Worm (Caenorhabditis elegans) whole organism, L4 larva: ENCODE measurements around the gene R13D11.10.

Experiments used
- F37D6.2 ChIP-seq: sonication (generic microtip); optimal IDR thresholded peaks from 2 replicates; lab custom pipeline; 2016; ENCODE audit warnings: mild to moderate bottlenecking, missing genetic modification characterization, missing compliant biosample characterization
- R02D3.7 ChIP-seq: fragments of 150-350 bp; sonication (generic microtip); optimal IDR thresholded peaks from 3 replicates; lab custom pipeline; 2014; ENCODE audit warnings: missing biosample characterization, missing genetic modification characterization
- T20F7.1 ChIP-seq: fragments of 200-800 bp; sonication (Bioruptor generic); optimal IDR thresholded peaks from 2 replicates; lab custom pipeline; 2018; ENCODE audit warnings: mild to moderate bottlenecking, missing genetic modification characterization, missing compliant biosample characterization
- T26A8.4 ChIP-seq: fragments of 200-800 bp; sonication (Bioruptor generic); IDR thresholded peaks from 2 replicates; pipeline ENCODE4 v1.3.6; 2022; ENCODE audit warnings: missing genetic modification characterization, missing compliant biosample characterization
- Y105C5A.15 ChIP-seq: fragments of 200-800 bp; sonication (Bioruptor generic); IDR thresholded peaks from 2 replicates; pipeline ENCODE4 v1.3.6; 2022; ENCODE audit warnings: missing genetic modification characterization, missing compliant biosample characterization
- Y48G9A.11 ChIP-seq: fragments of 200-800 bp; sonication (Bioruptor generic); IDR thresholded peaks from 2 replicates; pipeline ENCODE4 v1.3.6; 2022; ENCODE audit warnings: missing genetic modification reagents, missing genetic modification characterization, missing compliant biosample characterization
- ZK337.2 ChIP-seq: fragments of 200-800 bp; sonication (Bioruptor generic); IDR thresholded peaks from 2 replicates; pipeline ENCODE4 v1.3.6; 2022; ENCODE audit warnings: missing genetic modification reagents, missing genetic modification characterization, missing compliant biosample characterization
- ZK546.5 ChIP-seq, 2 experiments: sonication (generic microtip); optimal IDR thresholded peaks; 2 replicates each; lab custom pipeline; 2017; ENCODE audit warnings: missing biosample characterization in 2 of 2, missing genetic modification characterization in 2 of 2
- aha-1 ChIP-seq: fragments of 150-350 bp; peaks from one replicate; lab custom pipeline; 2014; ENCODE audit warnings: missing biosample characterization, missing genetic modification characterization
- aly-2 ChIP-seq: sonication (generic microtip); optimal IDR thresholded peaks from 2 replicates; lab custom pipeline; 2018; ENCODE audit warnings: missing biosample characterization, missing genetic modification characterization
- ama-1 ChIP-seq: fragments of 150-350 bp; optimal IDR thresholded peaks from 2 replicates; lab custom pipeline; 2014; ENCODE audit warnings: inconsistent platforms, mixed read lengths
- arid-1 ChIP-seq: fragments of 200-800 bp; sonication (Bioruptor generic); conservative IDR thresholded peaks from 2 replicates; pipeline ENCODE4 v1.3.6; 2022; ENCODE audit warnings: missing genetic modification reagents, missing genetic modification characterization, missing compliant biosample characterization
- ceh-28 ChIP-seq: fragments of 150-350 bp; optimal IDR thresholded peaks from 2 replicates; lab custom pipeline; 2014; ENCODE audit warnings: missing biosample characterization, missing genetic modification reagents, missing genetic modification characterization
- ceh-32 ChIP-seq: sonication (generic microtip); optimal IDR thresholded peaks from 2 replicates; lab custom pipeline; 2016; ENCODE audit warnings: mild to moderate bottlenecking, missing genetic modification characterization, missing compliant biosample characterization; ENCODE audit not compliant: poor library complexity
- ceh-44 ChIP-seq: fragments of 200-800 bp; sonication (Bioruptor generic); IDR thresholded peaks from 2 replicates; pipeline ENCODE4 v1.3.6; 2022; ENCODE audit warnings: missing genetic modification reagents, missing genetic modification characterization, missing compliant biosample characterization
- ceh-62 ChIP-seq: sonication (generic microtip); optimal IDR thresholded peaks from 2 replicates; lab custom pipeline; 2017; ENCODE audit warnings: missing biosample characterization, missing genetic modification characterization
- ces-1 ChIP-seq: fragments of 150-350 bp; sonication (generic microtip); optimal IDR thresholded peaks from 4 replicates; lab custom pipeline; 2014; ENCODE audit warnings: missing biosample characterization, missing genetic modification reagents, missing genetic modification characterization
- cey-2 ChIP-seq: sonication (generic microtip); optimal IDR thresholded peaks from 3 replicates; lab custom pipeline; 2017; ENCODE audit warnings: missing genetic modification characterization, mild to moderate bottlenecking, missing compliant biosample characterization, antibody characterized with exemption, borderline replicate concordance; ENCODE audit not compliant: insufficient read depth
- daf-12 ChIP-seq: fragments of 150-350 bp; optimal IDR thresholded peaks from 2 replicates; lab custom pipeline; 2014; ENCODE audit warnings: missing biosample characterization, missing genetic modification reagents, missing genetic modification characterization
- daf-16 ChIP-seq, 3 experiments: sonication (generic microtip); optimal IDR thresholded peaks; 2 replicates each; lab custom pipeline; 2016 to 2017; ENCODE audit warnings: missing genetic modification characterization in 3 of 3, missing genetic modification reagents in 3 of 3, mild to moderate bottlenecking in 2 of 3, missing compliant biosample characterization in 2 of 3, missing biosample characterization in 1 of 3, moderate library complexity in 1 of 3
- daf-19 ChIP-seq: fragments of 200-800 bp; sonication (Bioruptor generic); conservative IDR thresholded peaks from 2 replicates; pipeline ENCODE4 v1.3.6; 2022; ENCODE audit warnings: missing genetic modification characterization, missing compliant biosample characterization
- dmd-9 ChIP-seq: fragments of 200-800 bp; sonication (Bioruptor generic); IDR thresholded peaks from 2 replicates; pipeline ENCODE4 v1.3.6; 2022; ENCODE audit warnings: missing genetic modification reagents, missing genetic modification characterization, missing compliant biosample characterization
- egl-27 ChIP-seq: sonication (generic microtip); optimal IDR thresholded peaks from 3 replicates; lab custom pipeline; 2017; ENCODE audit warnings: missing biosample characterization, missing genetic modification reagents, missing genetic modification characterization
- fos-1 ChIP-seq: fragments of 150-350 bp; optimal IDR thresholded peaks from 2 replicates; lab custom pipeline; 2014; ENCODE audit warnings: missing biosample characterization, missing genetic modification characterization
- gei-8 ChIP-seq: fragments of 200-800 bp; sonication (Bioruptor generic); optimal IDR thresholded peaks from 2 replicates; lab custom pipeline; 2018; ENCODE audit warnings: mild to moderate bottlenecking, missing genetic modification characterization, missing compliant biosample characterization
- hif-1 ChIP-seq, 2 experiments: sonication (generic microtip); optimal IDR thresholded peaks; 2 replicates each; lab custom pipeline; 2016 to 2017; ENCODE audit warnings: missing compliant biosample characterization in 2 of 2, missing genetic modification characterization in 2 of 2, missing genetic modification reagents in 2 of 2, missing genotype in 2 of 2, mild to moderate bottlenecking in 1 of 2
- hlh-30 ChIP-seq: sonication (generic microtip); optimal IDR thresholded peaks from 2 replicates; lab custom pipeline; 2017; ENCODE audit warnings: antibody characterized with exemption, mild to moderate bottlenecking, missing genetic modification characterization, missing compliant biosample characterization; ENCODE audit not compliant: insufficient read depth
- lim-7 ChIP-seq: fragments of 200-800 bp; sonication (Bioruptor generic); IDR thresholded peaks from 2 replicates; pipeline ENCODE4 v1.3.6; 2022; ENCODE audit warnings: missing genetic modification characterization, missing compliant biosample characterization
- lin-15B ChIP-seq: fragments of 150-350 bp; sonication (generic microtip); optimal IDR thresholded peaks from 3 replicates; lab custom pipeline; 2014; ENCODE audit warnings: missing biosample characterization, missing genetic modification characterization
- lin-29 ChIP-seq: fragments of 200-800 bp; sonication (Bioruptor generic); IDR thresholded peaks from 2 replicates; pipeline ENCODE4 v1.3.6; 2022; ENCODE audit warnings: missing genetic modification reagents, missing genetic modification characterization, missing compliant biosample characterization
- lsy-2 ChIP-seq, 2 experiments: fragments of 150-350 bp in 1 of 2; sonication (generic microtip) in 1 of 2; optimal IDR thresholded peaks; 2 replicates each; lab custom pipeline; 2014 to 2017; ENCODE audit warnings: missing biosample characterization in 2 of 2, missing genetic modification characterization in 2 of 2
- mdl-1 ChIP-seq, 2 experiments: fragments of 150-350 bp in 1 of 2; sonication (generic microtip) in 1 of 2; optimal IDR thresholded peaks; 2 replicates each; lab custom pipeline; 2014 to 2017; ENCODE audit warnings: missing biosample characterization in 2 of 2, missing genetic modification characterization in 2 of 2
- mdt-29 ChIP-seq: fragments of 200-800 bp; sonication (Bioruptor generic); IDR thresholded peaks from 2 replicates; pipeline ENCODE4 v1.3.6; 2022; ENCODE audit warnings: missing genetic modification reagents, missing genetic modification characterization, missing compliant biosample characterization
- mep-1 ChIP-seq: fragments of 150-350 bp; sonication (generic microtip); optimal IDR thresholded peaks from 3 replicates; lab custom pipeline; 2014; ENCODE audit warnings: missing biosample characterization, missing genetic modification characterization
- mxl-2 ChIP-seq: fragments of 200-800 bp; sonication (Bioruptor generic); conservative IDR thresholded peaks from 2 replicates; pipeline ENCODE4 v1.3.6; 2022; ENCODE audit warnings: missing genetic modification reagents, missing genetic modification characterization, missing compliant biosample characterization
- mxl-3 ChIP-seq: fragments of 200-800 bp; sonication (Bioruptor generic); optimal IDR thresholded peaks from 2 replicates; lab custom pipeline; 2018; ENCODE audit warnings: mild to moderate bottlenecking, missing genetic modification characterization, missing compliant biosample characterization
- nhr-10 ChIP-seq: fragments of 150-350 bp; optimal IDR thresholded peaks from 2 replicates; lab custom pipeline; 2014; ENCODE audit warnings: missing biosample characterization, missing genetic modification characterization
- nhr-102 ChIP-seq: sonication (generic microtip); optimal IDR thresholded peaks from 2 replicates; lab custom pipeline; 2016; ENCODE audit warnings: mild to moderate bottlenecking, missing genetic modification characterization, moderate library complexity, missing compliant biosample characterization
- nhr-111 ChIP-seq: fragments of 200-800 bp; sonication (Bioruptor generic); optimal IDR thresholded peaks from 2 replicates; lab custom pipeline; 2018; ENCODE audit warnings: mild to moderate bottlenecking, missing genetic modification characterization, missing compliant biosample characterization
- nhr-237 ChIP-seq: sonication (generic microtip); optimal IDR thresholded peaks from 2 replicates; lab custom pipeline; 2017; ENCODE audit warnings: missing biosample characterization, missing genetic modification characterization
- nhr-42 ChIP-seq: fragments of 200-800 bp; sonication (Bioruptor generic); IDR thresholded peaks from 2 replicates; pipeline ENCODE4 v1.3.6; 2022; ENCODE audit warnings: missing genetic modification characterization, missing compliant biosample characterization
- nhr-6 ChIP-seq: fragments of 150-350 bp; optimal IDR thresholded peaks from 2 replicates; lab custom pipeline; 2014; ENCODE audit warnings: missing biosample characterization, missing genetic modification characterization
- pha-4 ChIP-seq, 2 experiments: fragments of 150-350 bp in 1 of 2; fragments of 200-800 bp in 1 of 2; sonication (Bioruptor generic) in 1 of 2; IDR thresholded peaks in 1 of 2; optimal IDR thresholded peaks in 1 of 2; 2 replicates each; pipeline versions ENCODE4 v1.3.6 to Lab custom; 2014 to 2022; ENCODE audit warnings: missing genetic modification characterization in 2 of 2, missing genetic modification reagents in 2 of 2, missing biosample characterization in 1 of 2, missing compliant biosample characterization in 1 of 2
- saeg-2 ChIP-seq: fragments of 200-800 bp; sonication (Bioruptor generic); IDR thresholded peaks from 2 replicates; pipeline ENCODE4 v1.3.6; 2022; ENCODE audit warnings: missing genetic modification reagents, missing genetic modification characterization, missing compliant biosample characterization
- sdz-12 ChIP-seq: fragments of 200-800 bp; sonication (Bioruptor generic); optimal IDR thresholded peaks from 2 replicates; lab custom pipeline; 2018; ENCODE audit warnings: mild to moderate bottlenecking, missing genetic modification characterization, missing compliant biosample characterization
- set-16 ChIP-seq: fragments of 200-800 bp; sonication (Bioruptor generic); IDR thresholded peaks from 2 replicates; pipeline ENCODE4 v1.3.6; 2022; ENCODE audit warnings: missing genetic modification reagents, missing genetic modification characterization, missing compliant biosample characterization
- unc-39 ChIP-seq: sonication (generic microtip); optimal IDR thresholded peaks from 2 replicates; lab custom pipeline; 2017; ENCODE audit warnings: missing biosample characterization, missing genetic modification characterization
- unc-62 ChIP-seq, 3 experiments: fragments of 150-350 bp in 1 of 3; sonication (generic microtip); optimal IDR thresholded peaks in 2 of 3; peaks in 1 of 3; 1 replicate in 1 of 3; 2 replicates in 2 of 3; lab custom pipeline; 2014 to 2017; ENCODE audit warnings: missing biosample characterization in 3 of 3, missing genetic modification characterization in 3 of 3, missing genetic modification reagents in 3 of 3, missing genotype in 1 of 3
- zfp-3 ChIP-seq: fragments of 200-800 bp; sonication (Bioruptor generic); conservative IDR thresholded peaks from 2 replicates; pipeline ENCODE4 v1.3.6; 2022; ENCODE audit warnings: missing genetic modification reagents, missing genetic modification characterization, missing compliant biosample characterization
- ztf-11 ChIP-seq: fragments of 150-350 bp; optimal IDR thresholded peaks from 2 replicates; lab custom pipeline; 2014; ENCODE audit warnings: missing biosample characterization, missing genetic modification characterization

R13D11.10 gene

DNA sequence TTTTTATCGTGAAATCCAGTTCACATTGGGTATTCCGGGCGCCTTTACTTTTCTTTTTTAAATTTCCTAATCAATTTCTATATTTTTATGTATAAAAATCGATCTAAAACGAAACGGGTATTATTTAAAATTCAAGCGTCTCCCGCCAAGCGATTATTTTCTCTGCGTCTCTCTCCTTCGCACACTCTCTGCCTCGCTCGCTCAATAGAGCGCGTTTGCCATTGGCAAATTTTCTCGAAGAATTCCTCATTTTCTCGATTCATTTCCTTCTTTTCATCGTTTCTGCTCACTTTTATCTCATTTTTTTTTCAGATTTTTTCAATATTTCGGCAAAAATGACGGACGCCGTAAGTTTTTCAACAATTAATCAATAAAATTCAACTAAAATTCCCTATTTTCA lies 39.7 kb downstream of the R13D11.10 start, which contains the start of gene sti-1 (continued):
- TF ChIP-seq daf-12 (tag; lab: Kevin White, UChicago), result no peak
- no peak for TF ChIP-seq lin-29 (GFP tag; lab: Robert Waterston, UW)
- TF ChIP-seq ceh-28 (tag; lab: Kevin White, UChicago), result no peak
- no peak for TF ChIP-seq ZK337.2 (GFP tag; lab: Robert Waterston, UW)
- no peak for TF ChIP-seq ama-1 (lab: Kevin White, UChicago)
- TF ChIP-seq nhr-10 (tag; lab: Kevin White, UChicago), result no peak
- TF ChIP-seq ceh-62, result no peak
- TF ChIP-seq hif-1 (tag; optimal IDR thresholded peaks at IDR 0.05; lab: Kevin White, UChicago), result peak in 1 of 2 experiments; percentile 41
- TF ChIP-seq nhr-237 (tag; lab: Kevin White, UChicago), result no peak
- no peak for TF ChIP-seq arid-1 (GFP tag; lab: Robert Waterston, UW)
- TF ChIP-seq nhr-42 (GFP tag; lab: Robert Waterston, UW), result peak; percentile 69; the same call in 1 of the 2 replicates
- no peak for TF ChIP-seq unc-39 (tag; lab: Kevin White, UChicago)
- no peak for TF ChIP-seq set-16 (GFP tag; lab: Robert Waterston, UW)
- no peak for TF ChIP-seq mdt-29 (GFP tag; lab: Robert Waterston, UW)
- TF ChIP-seq T20F7.1 (GFP tag; lab: Kevin White, UChicago), result no peak
- TF ChIP-seq ztf-11 (tag; lab: Kevin White, UChicago), result no peak
- TF ChIP-seq R02D3.7, result no peak
- TF ChIP-seq daf-16 (GFP tag; optimal IDR thresholded peaks at IDR 0.05; lab: Kevin White, UChicago), result no peak
- TF ChIP-seq daf-16 (tag; optimal IDR thresholded peaks at IDR 0.05; lab: Kevin White, UChicago), result peak; percentile 20
- peak in 1 of 2 experiments; percentile 90 for TF ChIP-seq lsy-2 (tag; optimal IDR thresholded peaks at IDR 0.05; lab: Kevin White, UChicago)
- no peak for TF ChIP-seq daf-19 (GFP tag; lab: Robert Waterston, UW)
- peak; percentile 63; the same call in 1 of the 2 replicates for TF ChIP-seq pha-4 (GFP tag; IDR thresholded peaks at IDR 0.05; lab: Robert Waterston, UW)
- peak; percentile 52 for TF ChIP-seq pha-4 (tag; optimal IDR thresholded peaks at IDR 0.05; lab: Kevin White, UChicago)
- TF ChIP-seq unc-62 (GFP tag; optimal IDR thresholded peaks at IDR 0.05 in 1 of 2; lab: Kevin White, UChicago), result no peak
- no peak for TF ChIP-seq unc-62 (tag; optimal IDR thresholded peaks at IDR 0.05; lab: Kevin White, UChicago)
- no peak for TF ChIP-seq egl-27
- TF ChIP-seq Y105C5A.15 (GFP tag; lab: Robert Waterston, UW), result no peak
- TF ChIP-seq ces-1 (GFP tag; lab: Kevin White, UChicago), result no peak
- TF ChIP-seq aly-2 (tag; lab: Kevin White, UChicago), result no peak
- TF ChIP-seq cey-2 (tag; lab: Kevin White, UChicago), result no peak
- TF ChIP-seq nhr-111 (GFP tag; lab: Kevin White, UChicago), result no peak
- TF ChIP-seq mxl-3, result no peak
- TF ChIP-seq ceh-32 (tag; lab: Kevin White, UChicago), result no peak
- no peak for TF ChIP-seq gei-8 (GFP tag; lab: Kevin White, UChicago)
- peak; percentile 51 for TF ChIP-seq lin-15B (tag; lab: Kevin White, UChicago)
- TF ChIP-seq fos-1 (tag; lab: Kevin White, UChicago), result no peak
- no peak for TF ChIP-seq ZK546.5 (tag; optimal IDR thresholded peaks at IDR 0.05; lab: Kevin White, UChicago)
- no peak for TF ChIP-seq dmd-9
- TF ChIP-seq mxl-2, result no peak
- peak; percentile 17 for TF ChIP-seq F37D6.2 (tag; lab: Kevin White, UChicago)
- peak; percentile 55; the same call in 1 of the 2 replicates for TF ChIP-seq T26A8.4
- peak; percentile 60 for TF ChIP-seq nhr-102 (tag; lab: Kevin White, UChicago)
- TF ChIP-seq nhr-6 (tag; lab: Kevin White, UChicago), result peak; percentile 67
- TF ChIP-seq saeg-2, result no peak
- peak; percentile 88 for TF ChIP-seq aha-1 (tag; lab: Kevin White, UChicago)
- TF ChIP-seq sdz-12, result no peak
- 0 out of 2 replicates have a peak, but pooled peaks have one; percentile 47 for TF ChIP-seq zfp-3 (GFP tag; lab: Robert Waterston, UW)
- TF ChIP-seq ceh-44 (GFP tag; lab: Robert Waterston, UW), result no peak
- no peak for TF ChIP-seq lim-7 (GFP tag; lab: Robert Waterston, UW)
- TF ChIP-seq mdl-1 (tag; optimal IDR thresholded peaks at IDR 0.05; lab: Kevin White, UChicago), result peak in 1 of 2 experiments; percentile 54
- TF ChIP-seq hlh-30, result peak; percentile 75
- TF ChIP-seq mep-1 (tag; lab: Kevin White, UChicago), result peak; percentile 80
- TF ChIP-seq Y48G9A.11 (GFP tag; lab: Robert Waterston, UW), result no peak
